In the genomic region with DNA sequence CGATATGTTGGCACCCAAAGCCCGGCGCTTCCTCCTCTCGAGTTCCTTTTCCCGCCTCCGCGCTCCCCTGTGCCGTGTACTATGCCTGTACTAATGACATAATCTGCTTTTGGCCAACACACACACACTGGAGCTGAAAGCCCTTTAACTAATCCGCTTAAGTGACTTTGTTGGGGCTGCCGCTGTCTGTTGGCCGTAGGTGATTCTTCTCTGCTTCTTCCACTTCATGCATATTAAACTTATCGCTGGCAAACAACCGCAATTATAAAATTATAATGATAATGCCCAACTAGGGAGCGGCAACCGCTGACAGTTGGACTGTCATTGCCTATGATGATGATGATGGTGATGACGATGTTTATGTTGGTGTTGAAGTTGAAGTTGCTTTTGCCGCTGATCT, we compare ENCODE assay signal across 2 fruit fly cellular contexts.
TF ChIP-seq lines count a peak whose summit lies in the region.

No protein-coding gene starts in this region.

- TF ChIP-seq CTCF in whole organism, embryonic (GFP tag; optimal IDR thresholded peaks at IDR 0.05; lab: Kevin White, UChicago), result no peak

TF ChIP-seq in whole organism, embryonic, 481 proteins besides CTCF, POLR2A, EP300 and RAD21:
- TF ChIP-seq CG1233 (GFP tag; optimal IDR thresholded peaks at IDR 0.05; lab: Kevin White, UChicago) (no peak), ase (GFP tag; IDR thresholded peaks at IDR 0.05; lab: Robert Waterston, UW) (no peak), chinmo (GFP tag; IDR thresholded peaks at IDR 0.05; lab: Robert Waterston, UW; ENCODE audit: partially characterized antibody) (0 out of 4 replicates have a peak, but pooled peaks have one; percentile 28), Med (GFP tag; lab: Kevin White, UChicago) (peak; percentile 20), trem (tag; optimal IDR thresholded peaks at IDR 0.05; lab: Kevin White, UChicago) (no peak), CG12104 (GFP tag; optimal IDR thresholded peaks at IDR 0.05; lab: Kevin White, UChicago) (no peak), cas (GFP tag; IDR thresholded peaks at IDR 0.05; lab: Robert Waterston, UW) (no peak), oc (tag; optimal IDR thresholded peaks at IDR 0.05; lab: Kevin White, UChicago) (peak; percentile 91), sob (GFP tag; IDR thresholded peaks at IDR 0.05; lab: Robert Waterston, UW) (no peak), ato (GFP tag; IDR thresholded peaks at IDR 0.05; lab: Robert Waterston, UW; ENCODE audit: partially characterized antibody) (no peak)

TF ChIP-seq in whole organism, prepupa, 60 proteins besides CTCF, POLR2A, EP300 and RAD21:
- TF ChIP-seq vri (GFP tag; optimal IDR thresholded peaks at IDR 0.05; lab: Kevin White, UChicago) (no peak), Blimp-1 (GFP tag; optimal IDR thresholded peaks at IDR 0.05; lab: Kevin White, UChicago) (no peak), CG11902 (GFP tag; optimal IDR thresholded peaks at IDR 0.05; lab: Kevin White, UChicago) (no peak), Ets96B (tag; optimal IDR thresholded peaks at IDR 0.05; lab: Kevin White, UChicago) (no peak), CG8119 (GFP tag; IDR thresholded peaks at IDR 0.05; lab: Robert Waterston, UW) (0 out of 3 replicates have a peak, but pooled peaks have one; percentile 2), Hr38 (GFP tag; optimal IDR thresholded peaks at IDR 0.05; lab: Kevin White, UChicago) (no peak), Hr39 (GFP tag; optimal IDR thresholded peaks at IDR 0.05; lab: Kevin White, UChicago) (no peak)
